Worm (Caenorhabditis elegans): Measurements from ENCODE around the gene lin-23.

Gene lin-23

DNA sequence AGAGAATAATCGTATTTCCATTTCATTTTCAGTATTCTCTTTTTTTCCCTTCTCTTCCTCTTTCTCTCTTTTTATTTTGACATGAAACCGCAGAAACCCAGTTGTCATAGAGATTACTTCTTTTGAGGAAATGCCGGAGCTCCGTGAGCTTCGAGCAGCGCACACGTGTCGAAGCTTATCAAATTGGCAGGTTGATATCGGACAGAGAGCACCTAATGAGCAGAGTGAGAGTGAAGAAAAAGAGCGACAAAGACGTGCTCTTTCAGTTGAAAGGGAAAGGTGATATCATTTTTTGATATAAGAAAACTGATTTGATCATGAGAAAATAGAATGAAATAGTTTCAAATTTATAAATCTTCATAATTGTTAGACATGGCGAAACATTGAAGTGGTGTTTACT lies 35.7 kb upstream of the lin-23 start, which contains the start of gene C32D5.14:
C32D5.14 (plus strand) TSS at position 131 of the 400 bp plus-strand sequence.
- TF ChIP-seq fos-1 (tag; optimal IDR thresholded peaks at IDR 0.05) (no peak), fkh-8 (tag; optimal IDR thresholded peaks at IDR 0.05) (peak; percentile 89), nhr-19 (GFP tag; conservative IDR thresholded peaks at IDR 0.05) (no peak), mab-9 (GFP tag; IDR thresholded peaks at IDR 0.05) (no peak), skn-1 (tag; optimal IDR thresholded peaks at IDR 0.05) (no peak), C34B4.2 (tag; optimal IDR thresholded peaks at IDR 0.05) (no peak), nhr-12 (tag; optimal IDR thresholded peaks at IDR 0.05) (no peak), tbx-2 (tag; optimal IDR thresholded peaks at IDR 0.05) (no peak), vab-15 (tag; optimal IDR thresholded peaks at IDR 0.05) (no peak), elt-2 (tag; optimal IDR thresholded peaks at IDR 0.05) (peak; percentile 17), nhr-77 (tag; optimal IDR thresholded peaks at IDR 0.05) (no peak), pqm-1 (tag; optimal IDR thresholded peaks at IDR 0.05) (peak; percentile 41), nhr-11 (tag; optimal IDR thresholded peaks at IDR 0.05) (peak; percentile 6), sptf-1 (tag; optimal IDR thresholded peaks at IDR 0.05) (no peak), blmp-1 (tag; optimal IDR thresholded peaks at IDR 0.05) (no peak), aly-2 (tag; optimal IDR thresholded peaks at IDR 0.05) (no peak), alr-1 (tag; optimal IDR thresholded peaks at IDR 0.05; ENCODE audit: borderline replicate concordance) (no peak), dsc-1 (tag; optimal IDR thresholded peaks at IDR 0.05) (peak; percentile 31), unc-86 (tag; optimal IDR thresholded peaks at IDR 0.05) (no peak), lin-39 (tag; optimal IDR thresholded peaks at IDR 0.05) (no peak), rnt-1 (tag; optimal IDR thresholded peaks at IDR 0.05) (no peak), unc-130 (tag; optimal IDR thresholded peaks at IDR 0.05) (no peak), unc-62 (GFP tag; optimal IDR thresholded peaks at IDR 0.05) (no peak), zag-1 (tag; optimal IDR thresholded peaks at IDR 0.05) (no peak), nhr-47 (tag; optimal IDR thresholded peaks at IDR 0.05) (peak; percentile 15), nhr-20 (tag; optimal IDR thresholded peaks at IDR 0.05) (no peak), tlp-1 (tag; optimal IDR thresholded peaks at IDR 0.05) (no peak), grh-1 (GFP tag; IDR thresholded peaks at IDR 0.05) (no peak), lin-35 (GFP tag; optimal IDR thresholded peaks at IDR 0.05) (no peak), hpl-2 (GFP tag; optimal IDR thresholded peaks at IDR 0.05) (no peak), hlh-17 (GFP tag; optimal IDR thresholded peaks at IDR 0.05; ENCODE audit: borderline replicate concordance) (no peak), ama-1 (optimal IDR thresholded peaks at IDR 0.05) (no peak), irx-1 (tag; optimal IDR thresholded peaks at IDR 0.05) (no peak), isw-1 (GFP tag; IDR thresholded peaks at IDR 0.05) (no peak), sup-37 (GFP tag; optimal IDR thresholded peaks at IDR 0.05) (no peak), mep-1 (tag; optimal IDR thresholded peaks at IDR 0.05) (no peak), pax-3 (tag; optimal IDR thresholded peaks at IDR 0.05) (peak; percentile 35), dpl-1 (GFP tag; optimal IDR thresholded peaks at IDR 0.05) (no peak), nhr-28 (tag; optimal IDR thresholded peaks at IDR 0.05) (no peak), efl-1 (optimal IDR thresholded peaks at IDR 0.05) (no peak), efl-1 (GFP tag; optimal IDR thresholded peaks at IDR 0.05 in 1 of 2) (peak in 1 of 2 experiments; percentile 88), ets-5 (GFP tag; IDR thresholded peaks at IDR 0.05) (no peak), ces-1 (GFP tag; optimal IDR thresholded peaks at IDR 0.05) (no peak), sox-4 (tag; optimal IDR thresholded peaks at IDR 0.05) (no peak), C04F5.9 (tag; optimal IDR thresholded peaks at IDR 0.05) (no peak), lir-3 (tag; optimal IDR thresholded peaks at IDR 0.05; ENCODE audit: poor library complexity) (no peak), nhr-71 (tag; optimal IDR thresholded peaks at IDR 0.05) (peak; percentile 46), ztf-4 (tag; optimal IDR thresholded peaks at IDR 0.05) (no peak), unc-98 (GFP tag; IDR thresholded peaks at IDR 0.05) (no peak), F16B12.6 (tag; optimal IDR thresholded peaks at IDR 0.05) (no peak), aha-1 (tag; optimal IDR thresholded peaks at IDR 0.05) (no peak), ceh-8 (GFP tag; optimal IDR thresholded peaks at IDR 0.05) (no peak), swsn-7 (tag; optimal IDR thresholded peaks at IDR 0.05) (no peak), Y116A8C.19 (tag; optimal IDR thresholded peaks at IDR 0.05; ENCODE audit: borderline replicate concordance) (no peak), egl-27 (tag; optimal IDR thresholded peaks at IDR 0.05) (no peak)
